Fruit fly (Drosophila melanogaster): ENCODE results near the gene Dad.

Dad gene

DNA sequence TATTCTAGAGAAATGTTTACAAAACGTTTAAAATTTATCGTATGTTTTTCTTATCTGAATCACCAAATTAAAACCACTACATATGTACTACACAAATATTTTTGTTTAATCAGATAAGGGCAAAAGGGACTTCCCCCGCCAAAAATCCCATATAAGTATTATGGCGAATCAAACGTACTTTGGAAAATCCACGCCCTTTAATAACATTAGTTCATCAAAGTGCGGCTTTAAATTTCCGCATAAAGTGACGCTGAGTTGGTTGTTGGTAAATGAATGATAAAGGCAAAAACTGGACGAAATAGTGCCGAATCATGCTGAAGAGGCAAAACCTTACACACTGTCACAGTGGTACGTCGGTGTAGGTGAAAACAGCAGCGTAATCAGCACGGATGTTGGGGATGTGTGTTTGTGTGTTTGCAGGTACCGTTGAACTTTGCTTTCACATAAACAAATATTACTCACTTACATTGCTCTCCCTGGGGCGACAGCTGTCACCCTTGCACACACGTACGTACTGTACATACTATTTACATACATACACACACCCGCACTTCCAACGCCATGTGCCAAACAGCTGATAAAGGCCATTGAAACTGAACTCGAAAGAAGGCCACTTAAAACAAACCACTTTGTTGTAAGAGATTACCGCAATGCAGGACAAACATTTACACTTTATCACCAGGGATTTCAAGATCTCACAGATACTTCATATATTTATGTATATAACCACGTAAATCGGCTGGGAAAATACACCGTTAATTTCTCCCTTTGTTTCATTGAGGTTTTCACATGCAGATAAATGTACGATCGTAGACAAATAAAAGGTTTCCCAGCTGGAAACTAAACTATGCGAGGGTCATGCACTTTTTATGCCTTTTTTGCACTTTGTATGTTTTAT, 25.4 kb downstream of the Dad start (continued):
- TF ChIP-seq CG7963 (GFP tag; IDR thresholded peaks at IDR 0.05; ENCODE audit: partially characterized antibody), result no peak
- no peak for TF ChIP-seq p53 (GFP tag; optimal IDR thresholded peaks at IDR 0.05)
- TF ChIP-seq hkb (optimal IDR thresholded peaks at IDR 0.05), result no peak
- 0 out of 2 replicates have a peak, but pooled peaks have one; percentile 7 for TF ChIP-seq hkb (GFP tag; IDR thresholded peaks at IDR 0.05)
- peak; percentile 84 for TF ChIP-seq D (optimal IDR thresholded peaks at IDR 0.05)
- peak; percentile 11 for TF ChIP-seq D (GFP tag; optimal IDR thresholded peaks at IDR 0.05)
- TF ChIP-seq Poxn (GFP tag; IDR thresholded peaks at IDR 0.05), result no peak
- TF ChIP-seq usp (GFP tag; optimal IDR thresholded peaks at IDR 0.05), result no peak
- TF ChIP-seq wor (GFP tag; IDR thresholded peaks at IDR 0.05), result no peak
- TF ChIP-seq cwo (GFP tag; optimal IDR thresholded peaks at IDR 0.05), result peak; percentile 46
- TF ChIP-seq cg (GFP tag; optimal IDR thresholded peaks at IDR 0.05), result peak; percentile 88
- TF ChIP-seq ham (GFP tag; IDR thresholded peaks at IDR 0.05), result no peak
- TF ChIP-seq vfl (GFP tag; optimal IDR thresholded peaks at IDR 0.05), result no peak
- no peak for TF ChIP-seq repo (GFP tag; optimal IDR thresholded peaks at IDR 0.05)
- no peak for TF ChIP-seq CG11085 (GFP tag; IDR thresholded peaks at IDR 0.05)

- peak; percentile 68 for TF ChIP-seq CG18476 (GFP tag; optimal IDR thresholded peaks at IDR 0.05)
- TF ChIP-seq PHDP (tag; optimal IDR thresholded peaks at IDR 0.05), result peak; percentile 27
- TF ChIP-seq wdn (GFP tag; IDR thresholded peaks at IDR 0.05), result no peak
- TF ChIP-seq CG31441 (GFP tag; IDR thresholded peaks at IDR 0.05), result no peak
- TF ChIP-seq pzg (GFP tag; optimal IDR thresholded peaks at IDR 0.05), result peak; percentile 82
- TF ChIP-seq org-1 (GFP tag; optimal IDR thresholded peaks at IDR 0.05), result no peak
- TF ChIP-seq Sox100B (GFP tag; optimal IDR thresholded peaks at IDR 0.05), result no peak
- no peak for TF ChIP-seq zf30C (GFP tag; optimal IDR thresholded peaks at IDR 0.05)
- no peak for TF ChIP-seq Spps (tag; optimal IDR thresholded peaks at IDR 0.05)
- no peak for TF ChIP-seq Awh (GFP tag; IDR thresholded peaks at IDR 0.05)
- TF ChIP-seq Hr78 (GFP tag; optimal IDR thresholded peaks at IDR 0.05), result no peak
- TF ChIP-seq CG2712 (tag; optimal IDR thresholded peaks at IDR 0.05), result peak; percentile 62
- peak; percentile 88 for TF ChIP-seq Scr (GFP tag; IDR thresholded peaks at IDR 0.05; ENCODE audit: partially characterized antibody)
- TF ChIP-seq CG11247 (GFP tag; IDR thresholded peaks at IDR 0.05), result peak; percentile 61
- no peak for TF ChIP-seq CG1529 (GFP tag; optimal IDR thresholded peaks at IDR 0.05)
- TF ChIP-seq CG3847 (GFP tag; IDR thresholded peaks at IDR 0.05), result peak; percentile 87
- peak; percentile 34 for TF ChIP-seq CG18011 (GFP tag; optimal IDR thresholded peaks at IDR 0.05)
- peak; percentile 16 for TF ChIP-seq Jarid2 (GFP tag; optimal IDR thresholded peaks at IDR 0.05)
- no peak for TF ChIP-seq pan (optimal IDR thresholded peaks at IDR 0.05)
- TF ChIP-seq pan (GFP tag; optimal IDR thresholded peaks at IDR 0.05 in 1 of 2, IDR thresholded peaks at IDR 0.05 in 1 of 2), result no peak
- no peak for TF ChIP-seq CG15073 (GFP tag; optimal IDR thresholded peaks at IDR 0.05)
- TF ChIP-seq pb (GFP tag; optimal IDR thresholded peaks at IDR 0.05), result peak; percentile 17
- peak; percentile 3 for TF ChIP-seq Oli (tag; optimal IDR thresholded peaks at IDR 0.05)
- TF ChIP-seq CG8388 (GFP tag; optimal IDR thresholded peaks at IDR 0.05), result no peak
- TF ChIP-seq NC2α (GFP tag; optimal IDR thresholded peaks at IDR 0.05), result peak; percentile 35
- TF ChIP-seq CG14441 (GFP tag; IDR thresholded peaks at IDR 0.05), result peak; percentile 57; the same call in 1 of the 2 replicates
- peak; percentile 1 for TF ChIP-seq CG15601 (tag; optimal IDR thresholded peaks at IDR 0.05)
- TF ChIP-seq stwl (tag; optimal IDR thresholded peaks at IDR 0.05), result peak; percentile 70
- peak; percentile 99 for TF ChIP-seq CG17385 (GFP tag; optimal IDR thresholded peaks at IDR 0.05)
- peak; percentile 25; the same call in 1 of the 3 replicates for TF ChIP-seq dysf (GFP tag; IDR thresholded peaks at IDR 0.05)
- peak; percentile 79 for TF ChIP-seq Doc3 (GFP tag; IDR thresholded peaks at IDR 0.05; ENCODE audit: partially characterized antibody)
- peak; percentile 29 for TF ChIP-seq CG15269 (tag; optimal IDR thresholded peaks at IDR 0.05)
- peak; percentile 89 for TF ChIP-seq Max (GFP tag; optimal IDR thresholded peaks at IDR 0.05)
- TF ChIP-seq ken (GFP tag; IDR thresholded peaks at IDR 0.05), result peak; percentile 80
Measured at dm6 chr3R:17079859-17080255, 26.1 kb downstream of the Dad start, which contains the start of the genes Keap1 and kuk. TSS of gene Keap1 (minus strand) at chr3R:17079945. TSS of gene kuk (plus strand) at chr3R:17080244.

Data from whole organism, embryonic.